Fruit fly (Drosophila melanogaster) whole organism, embryonic: ENCODE data around the gene pyd.

Experiments
- CG10979 ChIP-seq: fragments of 200-800 bp; sonication (Bioruptor generic); optimal IDR thresholded peaks from 2 replicates; lab custom pipeline; 2018; ENCODE audit warnings: missing biosample characterization, mild to moderate bottlenecking, missing genetic modification characterization, moderate library complexity
- CG11085 ChIP-seq: fragments of 200-800 bp; sonication (Bioruptor generic); IDR thresholded peaks from 2 replicates; pipeline ENCODE4 v1.3.6; 2022; ENCODE audit warnings: missing biosample characterization, missing genetic modification characterization
- CG11093 ChIP-seq: fragments of 200-800 bp; sonication (Bioruptor generic); IDR thresholded peaks from 3 replicates; pipeline ENCODE4 v1.3.6; 2022; ENCODE audit warnings: missing biosample characterization, missing genetic modification characterization
- CG16813 ChIP-seq: fragments of 200-800 bp; sonication (Bioruptor generic); IDR thresholded peaks from 3 replicates; pipeline ENCODE4 v1.3.6; 2022; ENCODE audit warnings: missing biosample characterization, missing genetic modification characterization; ENCODE audit not compliant: partially characterized antibody
- CG17361 ChIP-seq: fragments of 200-800 bp; sonication (Bioruptor generic); IDR thresholded peaks from 3 replicates; pipeline ENCODE4 v1.3.6; 2022; ENCODE audit warnings: missing biosample characterization, missing genetic modification characterization
- CG17568 ChIP-seq: fragments of 200-800 bp; sonication (Bioruptor generic); optimal IDR thresholded peaks from 2 replicates; lab custom pipeline; 2018; ENCODE audit warnings: missing biosample characterization, mild to moderate bottlenecking, missing genetic modification characterization, moderate library complexity
- CG1832 ChIP-seq: fragments of 200-800 bp; sonication (Bioruptor generic); optimal IDR thresholded peaks from 2 replicates; lab custom pipeline; 2017; ENCODE audit warnings: missing biosample characterization, mild to moderate bottlenecking, missing genetic modification characterization, inconsistent platforms
- CG2199 ChIP-seq: fragments of 200-800 bp; sonication (Bioruptor generic); IDR thresholded peaks from 3 replicates; pipeline ENCODE4 v1.3.6; 2022; ENCODE audit warnings: missing biosample characterization, missing genetic modification characterization
- CG32532 ChIP-seq: fragments of 200-800 bp; sonication (Bioruptor generic); IDR thresholded peaks from 2 replicates; pipeline ENCODE4 v1.3.6; 2022; ENCODE audit warnings: missing biosample characterization, missing genetic modification characterization
- CG32772 ChIP-seq: fragments of 200-800 bp; sonication (Bioruptor generic); IDR thresholded peaks from 2 replicates; pipeline ENCODE4 v1.3.6; 2022; ENCODE audit warnings: missing biosample characterization, missing genetic modification characterization
- CG3281 ChIP-seq: fragments of 200-800 bp; sonication (Bioruptor generic); optimal IDR thresholded peaks from 3 replicates; lab custom pipeline; 2017; ENCODE audit warnings: missing biosample characterization, mild to moderate bottlenecking, missing genetic modification characterization
- CG4328 ChIP-seq: fragments of 200-800 bp; sonication (Bioruptor generic); optimal IDR thresholded peaks from 3 replicates; lab custom pipeline; 2017; ENCODE audit warnings: missing biosample characterization, missing genetic modification reagents, missing genetic modification characterization
- CG6654 ChIP-seq: fragments of 200-800 bp; sonication (Bioruptor generic); optimal IDR thresholded peaks from 2 replicates; lab custom pipeline; 2017; ENCODE audit warnings: missing biosample characterization, mild to moderate bottlenecking, missing genetic modification characterization
- CG8281 ChIP-seq: fragments of 200-800 bp; sonication (Bioruptor generic); optimal IDR thresholded peaks from 2 replicates; lab custom pipeline; 2018; ENCODE audit warnings: missing biosample characterization, mild to moderate bottlenecking, missing genetic modification characterization, moderate library complexity
- CG8478 ChIP-seq: fragments of >200 bp; optimal IDR thresholded peaks from 2 replicates; lab custom pipeline; 2018
- CTCF ChIP-seq: fragments of 200-800 bp; sonication (Bioruptor generic); optimal IDR thresholded peaks from 2 replicates; lab custom pipeline; 2017; ENCODE audit warnings: missing biosample characterization, mild to moderate bottlenecking, missing genetic modification characterization, moderate library complexity
- D19A ChIP-seq: fragments of 200-800 bp; optimal IDR thresholded peaks from 3 replicates; lab custom pipeline; 2019; ENCODE audit warnings: missing biosample characterization, mild to moderate bottlenecking, missing genetic modification characterization, moderate library complexity
- Dbx ChIP-seq: fragments of 200-800 bp; sonication (Bioruptor generic); IDR thresholded peaks from 3 replicates; pipeline ENCODE4 v1.3.6; 2022; ENCODE audit warnings: missing biosample characterization, missing genetic modification characterization
- Deaf1 ChIP-seq: fragments of 200-800 bp; optimal IDR thresholded peaks from 3 replicates; lab custom pipeline; 2019; ENCODE audit warnings: missing biosample characterization, mild to moderate bottlenecking, missing genetic modification characterization, moderate library complexity
- Hr51 ChIP-seq, 2 experiments: fragments of 200-800 bp; sonication (Bioruptor generic); optimal IDR thresholded peaks; 2 replicates in 1 of 2; 3 replicates in 1 of 2; lab custom pipeline; 2016 to 2018; ENCODE audit warnings: missing biosample characterization in 2 of 2, missing genetic modification characterization in 2 of 2, mild to moderate bottlenecking in 1 of 2, moderate library complexity in 1 of 2
- Jarid2 ChIP-seq: fragments of 200-800 bp; sonication (Bioruptor generic); optimal IDR thresholded peaks from 3 replicates; lab custom pipeline; 2017; ENCODE audit warnings: mild to moderate bottlenecking, missing biosample characterization, missing genetic modification reagents, missing genetic modification characterization
- Meics ChIP-seq: fragments of 200-800 bp; sonication (Bioruptor generic); optimal IDR thresholded peaks from 2 replicates; lab custom pipeline; 2017; ENCODE audit warnings: missing biosample characterization, mild to moderate bottlenecking, missing genetic modification characterization
- Oli ChIP-seq: fragments of 200-800 bp; sonication (Bioruptor generic); optimal IDR thresholded peaks from 2 replicates; lab custom pipeline; 2018; ENCODE audit warnings: missing biosample characterization, mild to moderate bottlenecking, missing genetic modification characterization, moderate library complexity
- PHDP ChIP-seq: fragments of 200-800 bp; sonication (Bioruptor generic); optimal IDR thresholded peaks from 3 replicates; lab custom pipeline; 2018; ENCODE audit warnings: missing biosample characterization, mild to moderate bottlenecking, missing genetic modification characterization, moderate library complexity
- Ptx1 ChIP-seq: fragments of 200-800 bp; sonication (Bioruptor generic); IDR thresholded peaks from 2 replicates; pipeline ENCODE4 v1.3.6; 2022; ENCODE audit warnings: missing biosample characterization, missing genetic modification characterization
- Side ChIP-seq: fragments of 200-800 bp; sonication (Bioruptor generic); optimal IDR thresholded peaks from 2 replicates; lab custom pipeline; 2016; ENCODE audit warnings: missing biosample characterization, missing genetic modification characterization
- Sry-δ ChIP-seq: fragments of 200-800 bp; sonication (Bioruptor generic); optimal IDR thresholded peaks from 2 replicates; lab custom pipeline; 2016; ENCODE audit warnings: missing biosample characterization, missing genetic modification characterization
- az2 ChIP-seq: fragments of 200-800 bp; sonication (Bioruptor generic); optimal IDR thresholded peaks from 3 replicates; lab custom pipeline; 2016; ENCODE audit warnings: missing biosample characterization, missing genetic modification characterization
- bowl ChIP-seq: fragments of 200-800 bp; sonication (Bioruptor generic); IDR thresholded peaks from 2 replicates; pipeline ENCODE4 v1.3.6; 2022; ENCODE audit warnings: missing biosample characterization, missing genetic modification characterization
- cg ChIP-seq: fragments of 200-800 bp; sonication (Bioruptor generic); optimal IDR thresholded peaks from 3 replicates; lab custom pipeline; 2019; ENCODE audit warnings: missing biosample characterization, mild to moderate bottlenecking, missing genetic modification characterization, moderate library complexity
- cwo ChIP-seq: fragments of 200-800 bp; sonication (Bioruptor generic); optimal IDR thresholded peaks from 3 replicates; lab custom pipeline; 2017; ENCODE audit warnings: missing biosample characterization, missing genetic modification characterization, mild to moderate bottlenecking, moderate library complexity, missing genetic modification reagents
- da ChIP-seq: fragments of 200-800 bp; sonication (Bioruptor generic); optimal IDR thresholded peaks from 2 replicates; lab custom pipeline; 2016; ENCODE audit warnings: missing biosample characterization, missing genetic modification characterization
- dmrt11E ChIP-seq: fragments of 200-800 bp; sonication (Bioruptor generic); optimal IDR thresholded peaks from 3 replicates; lab custom pipeline; 2018; ENCODE audit warnings: missing biosample characterization, mild to moderate bottlenecking, missing genetic modification characterization, moderate library complexity
- fu2 ChIP-seq: fragments of 200-800 bp; sonication (Bioruptor generic); optimal IDR thresholded peaks from 2 replicates; lab custom pipeline; 2016; ENCODE audit warnings: missing biosample characterization, missing genetic modification characterization
- gce ChIP-seq: fragments of 200-800 bp; sonication (Bioruptor generic); IDR thresholded peaks from 3 replicates; pipeline ENCODE4 v1.3.6; 2022; ENCODE audit warnings: missing biosample characterization, missing genetic modification characterization
- gfzf ChIP-seq: fragments of 200-800 bp; sonication (Bioruptor generic); optimal IDR thresholded peaks from 2 replicates; lab custom pipeline; 2016; ENCODE audit warnings: missing biosample characterization, mild to moderate bottlenecking, missing genetic modification characterization, moderate library complexity
- grn ChIP-seq: fragments of 200-800 bp; sonication (Bioruptor generic); optimal IDR thresholded peaks from 3 replicates; lab custom pipeline; 2017; ENCODE audit warnings: missing biosample characterization, missing genetic modification characterization
- hkb ChIP-seq, 2 experiments: fragments of 200-800 bp in 1 of 2; fragments of >200 bp in 1 of 2; sonication (Bioruptor generic) in 1 of 2; IDR thresholded peaks in 1 of 2; optimal IDR thresholded peaks in 1 of 2; 2 replicates each; pipeline versions ENCODE4 v1.3.6 to Lab custom; 2017 to 2022; ENCODE audit warnings: missing biosample characterization in 1 of 2, missing genetic modification characterization in 1 of 2
- kni ChIP-seq: fragments of 200-800 bp; sonication (Bioruptor generic); optimal IDR thresholded peaks from 3 replicates; lab custom pipeline; 2017; ENCODE audit warnings: mild to moderate bottlenecking, missing biosample characterization, missing genetic modification reagents, missing genetic modification characterization
- otp ChIP-seq: fragments of 200-800 bp; sonication (Bioruptor generic); IDR thresholded peaks from 3 replicates; pipeline ENCODE4, ENCODE4 v1.3.6; 2022; ENCODE audit warnings: missing biosample characterization, missing genetic modification characterization
- pb ChIP-seq: fragments of 200-800 bp; sonication (Bioruptor generic); optimal IDR thresholded peaks from 3 replicates; lab custom pipeline; 2016; ENCODE audit warnings: missing biosample characterization, missing genetic modification characterization
- phol ChIP-seq: fragments of 200-800 bp; sonication (Bioruptor generic); optimal IDR thresholded peaks from 3 replicates; lab custom pipeline; 2018; ENCODE audit warnings: missing biosample characterization, mild to moderate bottlenecking, missing genetic modification characterization, moderate library complexity
- row ChIP-seq: fragments of 200-800 bp; sonication (Bioruptor generic); IDR thresholded peaks from 3 replicates; pipeline ENCODE4 v1.3.6; 2022; ENCODE audit warnings: missing biosample characterization, missing genetic modification characterization
- salm ChIP-seq: fragments of 200-800 bp; sonication (Bioruptor generic); optimal IDR thresholded peaks from 2 replicates; lab custom pipeline; 2018; ENCODE audit warnings: missing biosample characterization, mild to moderate bottlenecking, missing genetic modification characterization
- sd ChIP-seq: fragments of 200-800 bp; sonication (Bioruptor generic); optimal IDR thresholded peaks from 3 replicates; lab custom pipeline; 2018; ENCODE audit warnings: missing biosample characterization, mild to moderate bottlenecking, missing genetic modification characterization, moderate library complexity
- sima ChIP-seq: fragments of 200-800 bp; sonication (Bioruptor generic); optimal IDR thresholded peaks from 2 replicates; lab custom pipeline; 2016; ENCODE audit warnings: missing biosample characterization, missing genetic modification characterization
- sr ChIP-seq: fragments of 200-800 bp; sonication (Bioruptor generic); IDR thresholded peaks from 3 replicates; pipeline ENCODE4 v1.3.6; 2022; ENCODE audit warnings: missing biosample characterization, missing genetic modification characterization
- tin ChIP-seq: fragments of 200-800 bp; sonication (Bioruptor generic); optimal IDR thresholded peaks from 3 replicates; lab custom pipeline; 2016; ENCODE audit warnings: missing biosample characterization, missing genetic modification characterization
- tna ChIP-seq: fragments of 200-800 bp; sonication (Bioruptor generic); IDR thresholded peaks from 2 replicates; pipeline ENCODE4 v1.3.6; 2022; ENCODE audit warnings: missing biosample characterization, missing genetic modification characterization; ENCODE audit not compliant: partially characterized antibody
- wor ChIP-seq: fragments of 200-800 bp; sonication (Bioruptor generic); IDR thresholded peaks from 2 replicates; pipeline ENCODE4 v1.3.6; 2022; ENCODE audit warnings: missing biosample characterization, missing genetic modification characterization
- zfh1 ChIP-seq: fragments of 200-800 bp; sonication (Bioruptor generic); IDR thresholded peaks from 3 replicates; pipeline ENCODE4 v1.3.6; 2022; ENCODE audit warnings: missing biosample characterization, missing genetic modification characterization

pyd gene

DNA sequence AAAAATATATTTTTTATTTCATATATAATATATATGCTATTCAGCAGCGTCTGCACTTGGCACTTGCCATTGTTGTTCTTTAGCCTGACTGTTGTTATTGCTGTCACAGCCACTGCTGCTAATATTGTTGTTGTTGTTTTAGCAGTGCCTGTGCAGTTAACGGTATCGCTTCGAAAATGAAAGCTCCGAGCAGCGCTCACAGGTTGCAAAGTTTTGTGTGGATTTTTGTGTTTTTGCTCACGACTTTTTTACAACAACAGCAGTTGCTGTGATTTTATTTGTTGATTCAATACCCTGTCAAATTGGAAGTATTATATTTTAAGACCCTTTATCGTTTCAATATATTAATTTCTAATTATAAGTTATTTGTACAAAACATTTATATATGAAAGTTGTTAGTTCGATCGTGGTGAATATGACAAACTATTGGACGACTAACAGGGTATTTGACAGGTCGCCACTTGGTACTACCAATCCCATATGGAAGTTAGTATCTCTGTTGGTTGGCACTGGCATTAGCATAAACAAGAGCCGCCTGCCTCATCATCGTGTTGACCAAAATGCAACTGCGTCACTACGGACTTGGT lies 32.2 kb upstream of the pyd start (continued):
- TF ChIP-seq salm (tag; lab: Kevin White, UChicago) = peak; percentile 4
- TF ChIP-seq CG32772 (GFP tag; lab: Robert Waterston, UW) = peak; percentile 32; the same call in 1 of the 2 replicates
- TF ChIP-seq CG8478 (lab: Kevin White, UChicago) = no peak
- no peak for TF ChIP-seq cg
- TF ChIP-seq Dbx = no peak
- no peak for TF ChIP-seq sd (tag; lab: Kevin White, UChicago)
- peak; percentile 46; the same call in 1 of the 3 replicates for TF ChIP-seq CG17361
- no peak for TF ChIP-seq pb
- TF ChIP-seq dmrt11E (tag; lab: Kevin White, UChicago) = no peak
- TF ChIP-seq CTCF (GFP tag; lab: Kevin White, UChicago) = no peak
- TF ChIP-seq Deaf1 (tag; lab: Kevin White, UChicago) = no peak
- 0 out of 3 replicates have a peak, but pooled peaks have one; percentile 15 for TF ChIP-seq zfh1
- TF ChIP-seq hkb (optimal IDR thresholded peaks at IDR 0.05; lab: Kevin White, UChicago) = no peak
- 0 out of 2 replicates have a peak, but pooled peaks have one; percentile 25 for TF ChIP-seq hkb (GFP tag; IDR thresholded peaks at IDR 0.05; lab: Robert Waterston, UW)
- no peak for TF ChIP-seq Side (GFP tag; lab: Kevin White, UChicago)
- TF ChIP-seq cwo (GFP tag; lab: Kevin White, UChicago) = no peak
- TF ChIP-seq CG3281 (GFP tag; lab: Kevin White, UChicago) = no peak
- no peak for TF ChIP-seq Meics (GFP tag; lab: Kevin White, UChicago)
- TF ChIP-seq CG6654 (GFP tag; lab: Kevin White, UChicago) = no peak
- no peak for TF ChIP-seq sr
- TF ChIP-seq gce = no peak
- TF ChIP-seq tin (GFP tag; lab: Kevin White, UChicago) = no peak
- TF ChIP-seq otp (GFP tag; lab: Robert Waterston, UW) = 0 out of 3 replicates have a peak, but pooled peaks have one; percentile 35
- no peak for TF ChIP-seq fu2 (GFP tag; lab: Kevin White, UChicago)
- no peak for TF ChIP-seq CG2199 (GFP tag; lab: Robert Waterston, UW)
- peak; percentile 48 for TF ChIP-seq Oli (tag; lab: Kevin White, UChicago)
- TF ChIP-seq Jarid2 (GFP tag; lab: Kevin White, UChicago) = no peak
- TF ChIP-seq CG8281 (tag; lab: Kevin White, UChicago) = no peak
- TF ChIP-seq CG1832 = no peak
- TF ChIP-seq gfzf (GFP tag; lab: Kevin White, UChicago) = no peak
- TF ChIP-seq CG11093 (GFP tag; lab: Robert Waterston, UW) = no peak
- peak; percentile 39 for TF ChIP-seq PHDP (tag; lab: Kevin White, UChicago)
- no peak for TF ChIP-seq tna (GFP tag; lab: Robert Waterston, UW)
- TF ChIP-seq CG16813 (GFP tag; lab: Robert Waterston, UW) = no peak
- TF ChIP-seq Ptx1 (GFP tag; lab: Robert Waterston, UW) = 0 out of 2 replicates have a peak, but pooled peaks have one; percentile 31
- TF ChIP-seq az2 = peak; percentile 18
- TF ChIP-seq grn = no peak
- TF ChIP-seq row = peak; percentile 51; the same call in 2 of the 3 replicates
- TF ChIP-seq kni (GFP tag; lab: Kevin White, UChicago) = no peak
- no peak for TF ChIP-seq CG11085 (GFP tag; lab: Robert Waterston, UW)
- TF ChIP-seq Hr51 (GFP tag; optimal IDR thresholded peaks at IDR 0.05; lab: Kevin White, UChicago) = peak in 1 of 2 experiments; percentile 63
- TF ChIP-seq CG4328 (GFP tag; lab: Kevin White, UChicago) = no peak
- no peak for TF ChIP-seq wor (GFP tag; lab: Robert Waterston, UW)
- TF ChIP-seq CG17568 (GFP tag; lab: Kevin White, UChicago) = no peak
- no peak for TF ChIP-seq Sry-δ
- TF ChIP-seq bowl = no peak
- no peak for TF ChIP-seq da (GFP tag; lab: Kevin White, UChicago)
- TF ChIP-seq phol (tag; lab: Kevin White, UChicago) = peak; percentile 47
- no peak for TF ChIP-seq sima
- TF ChIP-seq CG10979 (tag; lab: Kevin White, UChicago) = peak; percentile 41
- peak; percentile 30 for TF ChIP-seq D19A (tag; lab: Kevin White, UChicago)
- TF ChIP-seq CG32532 (GFP tag; lab: Robert Waterston, UW) = no peak
